Fruit fly (Drosophila melanogaster): ENCODE results near the gene TBC1D16.
A peak's percentile ranks its signal among the peaks of the same experiment; 100 is the strongest.

TBC1D16 gene

DNA sequence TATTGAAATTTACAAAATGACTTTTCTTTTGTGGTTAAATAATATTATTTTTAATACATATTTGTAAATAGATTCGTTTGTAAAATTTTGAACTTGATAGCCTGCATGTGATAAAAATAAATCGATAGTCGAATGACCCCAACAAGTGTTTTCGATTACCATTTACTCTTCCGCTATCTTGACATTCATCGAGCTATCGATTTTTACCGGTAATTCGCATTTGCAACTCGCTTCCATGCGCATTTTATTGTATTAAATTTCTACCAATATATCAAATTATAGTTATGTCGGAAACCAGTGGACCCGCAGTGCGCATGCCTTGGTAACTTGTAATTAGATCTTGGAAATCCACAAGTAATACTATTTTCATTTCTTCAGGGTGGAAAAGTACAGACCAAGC, 16.5 kb downstream of the TBC1D16 start, which contains the start of gene RfC3:
RfC3 (plus strand) TSS at position 210 of the 400 bp plus-strand sequence.
- TF ChIP-seq Vsx2 (GFP tag; optimal IDR thresholded peaks at IDR 0.05; ENCODE audit: partially characterized antibody) (no peak), Hr83 (GFP tag; optimal IDR thresholded peaks at IDR 0.05; ENCODE audit: poor library complexity, severe bottlenecking) (no peak), Hr78 (GFP tag; optimal IDR thresholded peaks at IDR 0.05) (no peak), foxo (GFP tag; optimal IDR thresholded peaks at IDR 0.05) (no peak), GATAd (GFP tag; optimal IDR thresholded peaks at IDR 0.05) (no peak), Mio (GFP tag; optimal IDR thresholded peaks at IDR 0.05) (no peak), CG9705 (GFP tag; optimal IDR thresholded peaks at IDR 0.05) (no peak), CrebA (GFP tag; optimal IDR thresholded peaks at IDR 0.05; ENCODE audit: borderline replicate concordance) (no peak), brk (GFP tag; optimal IDR thresholded peaks at IDR 0.05) (no peak), usp (GFP tag; optimal IDR thresholded peaks at IDR 0.05) (no peak), woc (GFP tag; optimal IDR thresholded peaks at IDR 0.05) (no peak), dsf (GFP tag; optimal IDR thresholded peaks at IDR 0.05; ENCODE audit: borderline replicate concordance) (no peak), Rel (GFP tag; optimal IDR thresholded peaks at IDR 0.05) (no peak), Rel (tag; optimal IDR thresholded peaks at IDR 0.05) (no peak), psq (GFP tag; optimal IDR thresholded peaks at IDR 0.05) (no peak)

DNA sequence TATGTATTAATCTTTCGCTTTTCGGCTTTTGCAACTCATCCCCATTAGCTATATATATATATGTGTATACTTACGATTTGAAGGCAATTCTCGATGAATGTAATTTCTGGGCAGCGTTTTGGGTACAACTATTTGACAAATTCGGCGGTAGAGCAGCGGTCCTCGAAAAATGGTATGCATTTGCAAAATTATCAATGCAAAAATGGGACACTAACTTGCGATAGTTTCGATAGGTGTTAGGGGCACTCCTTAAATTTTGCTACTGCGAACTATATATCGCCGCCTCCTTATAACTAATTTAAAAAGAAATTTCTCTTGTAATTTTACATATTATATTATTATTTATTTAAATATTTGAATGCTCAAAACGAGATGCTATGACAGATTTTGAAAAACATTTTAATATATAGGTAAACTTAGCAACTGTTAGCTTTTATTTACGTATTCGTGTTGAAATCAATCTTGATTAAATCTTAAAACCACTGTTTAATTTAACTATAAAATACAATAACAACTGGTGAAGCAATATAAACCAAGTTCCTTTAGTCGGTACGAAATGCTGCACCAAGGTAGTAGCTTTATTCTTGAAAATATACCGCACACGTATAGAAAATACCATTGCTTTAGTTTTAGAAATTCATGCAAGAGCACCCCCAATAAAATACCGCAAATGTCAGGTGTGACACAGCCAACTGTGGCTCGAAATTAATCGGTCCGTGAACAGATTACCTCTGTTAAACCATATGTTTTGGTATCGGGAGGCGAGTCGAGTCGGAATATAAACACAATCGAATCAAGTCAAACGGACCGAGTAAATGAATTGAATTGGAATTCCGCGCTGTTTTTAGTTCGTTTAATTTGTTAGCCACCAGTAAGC, 22.0 kb downstream of the TBC1D16 start, which contains the start of the genes CG5355 and Klp31E:
CG5355 (minus strand) TSS at position 213 of the 877 bp plus-strand sequence.
Klp31E (plus strand) TSS at position 767 of the 877 bp plus-strand sequence.
- TF ChIP-seq tai (GFP tag; optimal IDR thresholded peaks at IDR 0.05): peak; percentile 5
- TF ChIP-seq br (GFP tag; optimal IDR thresholded peaks at IDR 0.05): no peak
- peak; percentile 49 for TF ChIP-seq Hr83 (GFP tag; optimal IDR thresholded peaks at IDR 0.05; ENCODE audit: poor library complexity, severe bottlenecking)
- peak; percentile 5 for TF ChIP-seq OdsH (GFP tag; optimal IDR thresholded peaks at IDR 0.05)
- TF ChIP-seq foxo (GFP tag; optimal IDR thresholded peaks at IDR 0.05): no peak
- TF ChIP-seq dmrt93B (GFP tag; optimal IDR thresholded peaks at IDR 0.05): no peak
- peak; percentile 75 for TF ChIP-seq HLH106 (tag; optimal IDR thresholded peaks at IDR 0.05)
- TF ChIP-seq Mio (GFP tag; optimal IDR thresholded peaks at IDR 0.05): no peak
- no peak for TF ChIP-seq CrebA (GFP tag; optimal IDR thresholded peaks at IDR 0.05; ENCODE audit: borderline replicate concordance)
- no peak for TF ChIP-seq usp (GFP tag; optimal IDR thresholded peaks at IDR 0.05)
- TF ChIP-seq jim (GFP tag; optimal IDR thresholded peaks at IDR 0.05): no peak
- TF ChIP-seq lola (GFP tag; optimal IDR thresholded peaks at IDR 0.05): no peak
- peak; percentile 21 for TF ChIP-seq Hnf4 (GFP tag; optimal IDR thresholded peaks at IDR 0.05)
- TF ChIP-seq Dif (GFP tag; optimal IDR thresholded peaks at IDR 0.05; ENCODE audit: partially characterized antibody): no peak
- no peak for TF ChIP-seq Dfd (GFP tag; optimal IDR thresholded peaks at IDR 0.05)
- peak; percentile 53 for TF ChIP-seq woc (GFP tag; optimal IDR thresholded peaks at IDR 0.05)
- TF ChIP-seq Sp1 (GFP tag; optimal IDR thresholded peaks at IDR 0.05): peak; percentile 61
- TF ChIP-seq dsf (GFP tag; optimal IDR thresholded peaks at IDR 0.05; ENCODE audit: borderline replicate concordance): no peak
- no peak for TF ChIP-seq Rel (GFP tag; optimal IDR thresholded peaks at IDR 0.05)
- TF ChIP-seq Rel (tag; optimal IDR thresholded peaks at IDR 0.05): no peak
- peak; percentile 41 for TF ChIP-seq ey (GFP tag; optimal IDR thresholded peaks at IDR 0.05)
- no peak for TF ChIP-seq rgr (GFP tag; optimal IDR thresholded peaks at IDR 0.05)
- TF ChIP-seq Myc (optimal IDR thresholded peaks at IDR 0.05): no peak
- TF ChIP-seq dl (GFP tag; optimal IDR thresholded peaks at IDR 0.05; ENCODE audit: insufficient read depth in 1 of 2, partially characterized antibody in 2 of 2): no peak
- TF ChIP-seq sv (GFP tag; optimal IDR thresholded peaks at IDR 0.05): no peak
- TF ChIP-seq brk (GFP tag; optimal IDR thresholded peaks at IDR 0.05): no peak
- TF ChIP-seq fru (GFP tag; optimal IDR thresholded peaks at IDR 0.05): no peak
- no peak for TF ChIP-seq Vsx2 (GFP tag; optimal IDR thresholded peaks at IDR 0.05; ENCODE audit: partially characterized antibody)
- TF ChIP-seq GATAd (GFP tag; optimal IDR thresholded peaks at IDR 0.05): no peak
- no peak for TF ChIP-seq N (GFP tag; optimal IDR thresholded peaks at IDR 0.05)
- TF ChIP-seq CG9705 (GFP tag; optimal IDR thresholded peaks at IDR 0.05): peak; percentile 44
- no peak for TF ChIP-seq Abd-B (GFP tag; optimal IDR thresholded peaks at IDR 0.05)
- TF ChIP-seq Hr78 (GFP tag; optimal IDR thresholded peaks at IDR 0.05): no peak
- TF ChIP-seq CG32264 (GFP tag; optimal IDR thresholded peaks at IDR 0.05): peak; percentile 28
- TF ChIP-seq h (GFP tag; optimal IDR thresholded peaks at IDR 0.05): no peak
- no peak for TF ChIP-seq pan (optimal IDR thresholded peaks at IDR 0.05)
- TF ChIP-seq sage (GFP tag; optimal IDR thresholded peaks at IDR 0.05): no peak
- TF ChIP-seq Jra (GFP tag; optimal IDR thresholded peaks at IDR 0.05): no peak
- peak; percentile 63 for TF ChIP-seq psq (GFP tag; optimal IDR thresholded peaks at IDR 0.05)

Data from whole organism, wandering third instar larva.